Worm (Caenorhabditis elegans) whole organism, mixed stage, embryonic: ENCODE results near the gene F08H9.2.
"Not testable (repeated sequence)": the region's sequence is repeated elsewhere in the genome, so short reads cannot be mapped to it uniquely, and the experiment has no call there.

Source experiments
- ceh-43 ChIP-seq: fragments of 200-800 bp; sonication (Bioruptor generic); optimal IDR thresholded peaks from 2 replicates; lab custom pipeline; 2018; ENCODE audit warnings: mild to moderate bottlenecking, missing genetic modification characterization, moderate library complexity, missing compliant biosample characterization
- ces-1 ChIP-seq: fragments of 150-350 bp; optimal IDR thresholded peaks from 2 replicates; lab custom pipeline; 2014; ENCODE audit warnings: missing biosample characterization, missing genetic modification reagents, missing genetic modification characterization
- elt-3 ChIP-seq: fragments of 150-350 bp; optimal IDR thresholded peaks from 2 replicates; lab custom pipeline; 2014; ENCODE audit warnings: missing biosample characterization, missing genetic modification characterization
- lin-32 ChIP-seq: fragments of 200-800 bp; sonication (Bioruptor generic); optimal IDR thresholded peaks from 2 replicates; lab custom pipeline; 2018; ENCODE audit warnings: mild to moderate bottlenecking, missing genetic modification characterization, missing compliant biosample characterization
- mep-1 ChIP-seq: fragments of 150-350 bp; optimal IDR thresholded peaks from 2 replicates; lab custom pipeline; 2017; ENCODE audit warnings: missing biosample characterization, missing genetic modification reagents, missing genetic modification characterization, inconsistent platforms
- nhr-28 ChIP-seq: fragments of 150-350 bp; optimal IDR thresholded peaks from 2 replicates; lab custom pipeline; 2014; ENCODE audit warnings: missing biosample characterization, missing genetic modification characterization
- snpc-4 ChIP-seq: fragments of 150-350 bp; optimal IDR thresholded peaks from 2 replicates; lab custom pipeline; 2014; ENCODE audit warnings: missing biosample characterization, missing genetic modification characterization
- unc-39 ChIP-seq: fragments of 150-350 bp; optimal IDR thresholded peaks from 2 replicates; lab custom pipeline; 2014; ENCODE audit warnings: missing biosample characterization, missing genetic modification characterization
- ztf-11 ChIP-seq: fragments of 150-350 bp; optimal IDR thresholded peaks from 2 replicates; lab custom pipeline; 2014; ENCODE audit warnings: missing biosample characterization, missing genetic modification characterization

- not testable (repeated sequence) for TF ChIP-seq ztf-11; snpc-4 (tag; lab: Kevin White, UChicago); lin-32 (GFP tag; lab: Kevin White, UChicago); unc-39 (tag; lab: Kevin White, UChicago); mep-1; elt-3 (tag; lab: Kevin White, UChicago); ceh-43 (GFP tag; lab: Kevin White, UChicago); ces-1 (GFP tag; lab: Kevin White, UChicago); nhr-28 (tag; lab: Kevin White, UChicago)
Observed at ce11 chrV:14443471-14444015, 16.9 kb upstream of the F08H9.2 start.
